Worm (Caenorhabditis elegans) whole organism, L4/young adult: Measurements from ENCODE around the gene F29B9.1.

ENCODE experiments used
- W03F9.2 ChIP-seq: fragments of 150-350 bp; optimal IDR thresholded peaks from 2 replicates; lab custom pipeline; 2014; ENCODE audit warnings: missing biosample characterization, missing genetic modification characterization
- dao-5 ChIP-seq: sonication (generic microtip); optimal IDR thresholded peaks from 2 replicates; lab custom pipeline; 2016; ENCODE audit warnings: missing genotype, missing genetic modification characterization, moderate library complexity, missing compliant biosample characterization

DNA sequence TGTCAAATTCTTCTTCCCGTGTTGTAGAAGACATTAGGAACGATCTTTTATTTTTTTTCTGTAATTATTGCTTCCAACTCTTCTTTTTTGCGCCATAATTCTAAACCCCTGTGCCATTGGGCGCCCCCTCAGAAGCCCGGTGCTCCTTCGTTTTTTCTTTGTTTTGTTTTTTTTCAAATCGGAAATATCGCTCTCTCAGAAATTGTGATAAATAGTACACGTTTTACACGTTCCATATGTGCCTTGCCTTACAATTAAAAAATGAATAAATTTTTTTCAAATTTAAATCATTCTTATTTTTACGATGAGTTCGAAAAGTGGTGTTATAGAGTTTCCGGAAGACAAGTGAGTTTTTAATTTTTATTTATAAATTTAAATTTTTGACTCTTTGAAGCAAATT lies 15.7 kb upstream of the F29B9.1 start, which contains the start of gene F29B9.7:
- TF ChIP-seq W03F9.2 (no peak), dao-5 (no peak)
